Worm (Caenorhabditis elegans) whole organism, L4 larva: Measurements from ENCODE around the gene xrn-2.

Experiments used
- D1046.2 ChIP-seq: fragments of 200-800 bp; sonication (Bioruptor generic); IDR thresholded peaks from 2 replicates; pipeline ENCODE4 v1.3.6; 2022; ENCODE audit warnings: missing genetic modification characterization, missing compliant biosample characterization
- F37D6.2 ChIP-seq: sonication (generic microtip); optimal IDR thresholded peaks from 2 replicates; lab custom pipeline; 2016; ENCODE audit warnings: mild to moderate bottlenecking, missing genetic modification characterization, missing compliant biosample characterization
- Y105C5A.15 ChIP-seq: fragments of 200-800 bp; sonication (Bioruptor generic); IDR thresholded peaks from 2 replicates; pipeline ENCODE4 v1.3.6; 2022; ENCODE audit warnings: missing genetic modification characterization, missing compliant biosample characterization
- aha-1 ChIP-seq: fragments of 150-350 bp; peaks from one replicate; lab custom pipeline; 2014; ENCODE audit warnings: missing biosample characterization, missing genetic modification characterization
- aly-2 ChIP-seq: sonication (generic microtip); optimal IDR thresholded peaks from 2 replicates; lab custom pipeline; 2018; ENCODE audit warnings: missing biosample characterization, missing genetic modification characterization
- arid-1 ChIP-seq: fragments of 200-800 bp; sonication (Bioruptor generic); conservative IDR thresholded peaks from 2 replicates; pipeline ENCODE4 v1.3.6; 2022; ENCODE audit warnings: missing genetic modification reagents, missing genetic modification characterization, missing compliant biosample characterization
- ceh-44 ChIP-seq: fragments of 200-800 bp; sonication (Bioruptor generic); IDR thresholded peaks from 2 replicates; pipeline ENCODE4 v1.3.6; 2022; ENCODE audit warnings: missing genetic modification reagents, missing genetic modification characterization, missing compliant biosample characterization
- ces-1 ChIP-seq: fragments of 150-350 bp; sonication (generic microtip); optimal IDR thresholded peaks from 4 replicates; lab custom pipeline; 2014; ENCODE audit warnings: missing biosample characterization, missing genetic modification reagents, missing genetic modification characterization
- daf-19 ChIP-seq: fragments of 200-800 bp; sonication (Bioruptor generic); conservative IDR thresholded peaks from 2 replicates; pipeline ENCODE4 v1.3.6; 2022; ENCODE audit warnings: missing genetic modification characterization, missing compliant biosample characterization
- daf-8 ChIP-seq: fragments of 200-800 bp; sonication (Bioruptor generic); IDR thresholded peaks from 2 replicates; pipeline ENCODE4 v1.3.6; 2022; ENCODE audit warnings: missing genetic modification characterization, missing compliant biosample characterization
- dmd-8 ChIP-seq: fragments of 200-800 bp; sonication (Bioruptor generic); IDR thresholded peaks from 2 replicates; pipeline ENCODE4 v1.3.6; 2022; ENCODE audit warnings: missing genetic modification characterization, missing compliant biosample characterization
- dpl-1 ChIP-seq: fragments of 150-350 bp; optimal IDR thresholded peaks from 2 replicates; lab custom pipeline; 2014; ENCODE audit warnings: missing biosample characterization, missing genetic modification reagents, missing genetic modification characterization
- duxl-1 ChIP-seq: sonication (generic microtip); optimal IDR thresholded peaks from 2 replicates; lab custom pipeline; 2016; ENCODE audit warnings: mild to moderate bottlenecking, missing genetic modification characterization, moderate library complexity, missing compliant biosample characterization; ENCODE audit not compliant: poor library complexity
- egl-43 ChIP-seq: fragments of 200-800 bp; sonication (Bioruptor generic); IDR thresholded peaks from 2 replicates; pipeline ENCODE4 v1.3.6; 2022; ENCODE audit warnings: missing genetic modification reagents, missing genetic modification characterization, missing compliant biosample characterization
- fkh-10 ChIP-seq: fragments of 150-350 bp; optimal IDR thresholded peaks from 2 replicates; lab custom pipeline; 2014; ENCODE audit warnings: missing biosample characterization, missing genetic modification reagents, missing genetic modification characterization
- fos-1 ChIP-seq: fragments of 150-350 bp; optimal IDR thresholded peaks from 2 replicates; lab custom pipeline; 2014; ENCODE audit warnings: missing biosample characterization, missing genetic modification characterization
- hlh-11 ChIP-seq: fragments of 200-800 bp; sonication (Bioruptor generic); optimal IDR thresholded peaks from 2 replicates; lab custom pipeline; 2018; ENCODE audit warnings: mild to moderate bottlenecking, missing genetic modification characterization, missing compliant biosample characterization
- hlh-30 ChIP-seq: sonication (generic microtip); optimal IDR thresholded peaks from 2 replicates; lab custom pipeline; 2017; ENCODE audit warnings: antibody characterized with exemption, mild to moderate bottlenecking, missing genetic modification characterization, missing compliant biosample characterization; ENCODE audit not compliant: insufficient read depth
- lim-7 ChIP-seq: fragments of 200-800 bp; sonication (Bioruptor generic); IDR thresholded peaks from 2 replicates; pipeline ENCODE4 v1.3.6; 2022; ENCODE audit warnings: missing genetic modification characterization, missing compliant biosample characterization
- lin-13 ChIP-seq: fragments of 150-350 bp; optimal IDR thresholded peaks from 2 replicates; lab custom pipeline; 2014; ENCODE audit warnings: missing biosample characterization, missing genetic modification reagents, missing genetic modification characterization
- lir-3 ChIP-seq: sonication (generic microtip); optimal IDR thresholded peaks from 2 replicates; lab custom pipeline; 2016; ENCODE audit warnings: mild to moderate bottlenecking, missing genetic modification characterization, missing compliant biosample characterization
- mep-1 ChIP-seq: fragments of 150-350 bp; sonication (generic microtip); optimal IDR thresholded peaks from 3 replicates; lab custom pipeline; 2014; ENCODE audit warnings: missing biosample characterization, missing genetic modification characterization
- mes-2 ChIP-seq: sonication (generic microtip); optimal IDR thresholded peaks from 2 replicates; lab custom pipeline; 2016; ENCODE audit warnings: missing genotype, mild to moderate bottlenecking, missing genetic modification characterization, missing compliant biosample characterization; ENCODE audit not compliant: poor library complexity, severe bottlenecking
- mxl-2 ChIP-seq: fragments of 200-800 bp; sonication (Bioruptor generic); conservative IDR thresholded peaks from 2 replicates; pipeline ENCODE4 v1.3.6; 2022; ENCODE audit warnings: missing genetic modification reagents, missing genetic modification characterization, missing compliant biosample characterization
- nhr-10 ChIP-seq: fragments of 150-350 bp; optimal IDR thresholded peaks from 2 replicates; lab custom pipeline; 2014; ENCODE audit warnings: missing biosample characterization, missing genetic modification characterization
- nhr-11 ChIP-seq: fragments of 150-350 bp; optimal IDR thresholded peaks from 2 replicates; lab custom pipeline; 2014; ENCODE audit warnings: missing biosample characterization, missing genetic modification characterization
- nhr-111 ChIP-seq: fragments of 200-800 bp; sonication (Bioruptor generic); optimal IDR thresholded peaks from 2 replicates; lab custom pipeline; 2018; ENCODE audit warnings: mild to moderate bottlenecking, missing genetic modification characterization, missing compliant biosample characterization
- nhr-237 ChIP-seq: sonication (generic microtip); optimal IDR thresholded peaks from 2 replicates; lab custom pipeline; 2017; ENCODE audit warnings: missing biosample characterization, missing genetic modification characterization
- nhr-41 ChIP-seq: fragments of 200-800 bp; sonication (Bioruptor generic); IDR thresholded peaks from 2 replicates; pipeline ENCODE4 v1.3.6; 2022; ENCODE audit warnings: missing genetic modification reagents, missing genetic modification characterization, missing compliant biosample characterization
- nhr-48 ChIP-seq: sonication (generic microtip); optimal IDR thresholded peaks from 2 replicates; lab custom pipeline; 2016; ENCODE audit warnings: mild to moderate bottlenecking, missing genetic modification characterization, missing compliant biosample characterization
- nhr-77 ChIP-seq: fragments of 150-350 bp; optimal IDR thresholded peaks from 2 replicates; lab custom pipeline; 2014; ENCODE audit warnings: missing biosample characterization, missing genetic modification characterization
- pqm-1 ChIP-seq: sonication (generic microtip); optimal IDR thresholded peaks from 2 replicates; lab custom pipeline; 2017; ENCODE audit warnings: missing biosample characterization, missing genetic modification characterization
- sdz-12 ChIP-seq: fragments of 200-800 bp; sonication (Bioruptor generic); optimal IDR thresholded peaks from 2 replicates; lab custom pipeline; 2018; ENCODE audit warnings: mild to moderate bottlenecking, missing genetic modification characterization, missing compliant biosample characterization
- set-16 ChIP-seq: fragments of 200-800 bp; sonication (Bioruptor generic); IDR thresholded peaks from 2 replicates; pipeline ENCODE4 v1.3.6; 2022; ENCODE audit warnings: missing genetic modification reagents, missing genetic modification characterization, missing compliant biosample characterization
- skn-1 ChIP-seq: fragments of 150-350 bp; optimal IDR thresholded peaks from 2 replicates; lab custom pipeline; 2014; ENCODE audit warnings: missing biosample characterization, missing genetic modification characterization
- snpc-1.2 ChIP-seq: fragments of 200-800 bp; sonication (Bioruptor generic); IDR thresholded peaks from 2 replicates; pipeline ENCODE4 v1.3.6; 2022; ENCODE audit warnings: missing genetic modification reagents, missing genetic modification characterization, missing compliant biosample characterization
- spr-1 ChIP-seq: sonication (generic microtip); optimal IDR thresholded peaks from 2 replicates; lab custom pipeline; 2016; ENCODE audit warnings: mild to moderate bottlenecking, missing genetic modification characterization, missing compliant biosample characterization
- spr-3 ChIP-seq: fragments of 200-800 bp; sonication (Bioruptor generic); optimal IDR thresholded peaks from 2 replicates; lab custom pipeline; 2018; ENCODE audit warnings: mild to moderate bottlenecking, missing genetic modification characterization, missing compliant biosample characterization
- unc-39 ChIP-seq: sonication (generic microtip); optimal IDR thresholded peaks from 2 replicates; lab custom pipeline; 2017; ENCODE audit warnings: missing biosample characterization, missing genetic modification characterization
- unc-62 ChIP-seq, 3 experiments: fragments of 150-350 bp in 1 of 3; sonication (generic microtip); optimal IDR thresholded peaks in 2 of 3; peaks in 1 of 3; 1 replicate in 1 of 3; 2 replicates in 2 of 3; lab custom pipeline; 2014 to 2017; ENCODE audit warnings: missing biosample characterization in 3 of 3, missing genetic modification characterization in 3 of 3, missing genetic modification reagents in 3 of 3, missing genotype in 1 of 3
- zip-11 ChIP-seq: fragments of 200-800 bp; sonication (Bioruptor generic); IDR thresholded peaks from 2 replicates; pipeline ENCODE4 v1.3.6; 2022; ENCODE audit warnings: missing genetic modification characterization, missing compliant biosample characterization
- ztf-11 ChIP-seq: fragments of 150-350 bp; optimal IDR thresholded peaks from 2 replicates; lab custom pipeline; 2014; ENCODE audit warnings: missing biosample characterization, missing genetic modification characterization
- ztf-7 ChIP-seq: fragments of 150-350 bp; optimal IDR thresholded peaks from 2 replicates; lab custom pipeline; 2014; ENCODE audit warnings: missing biosample characterization, missing genetic modification characterization

Gene xrn-2

DNA sequence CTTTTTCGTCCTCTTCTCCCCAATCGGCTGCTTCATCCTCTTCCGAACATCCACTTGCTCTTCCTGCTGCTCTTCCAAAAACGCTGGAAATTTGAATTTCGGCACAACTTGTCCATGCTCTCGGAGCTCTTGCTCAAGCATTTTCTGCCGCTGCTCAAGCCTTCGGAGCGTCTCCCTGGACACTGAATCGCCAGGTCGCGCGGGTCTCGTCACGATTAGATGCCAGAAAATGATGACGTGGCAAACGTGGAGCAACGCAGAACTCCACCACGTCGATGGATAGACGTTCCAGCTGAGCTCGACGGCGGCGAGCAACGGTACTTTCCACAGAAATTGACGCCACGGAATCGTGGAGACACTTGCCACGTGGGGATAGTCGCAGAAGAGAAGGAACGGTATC lies 26.4 kb upstream of the xrn-2 start:
- TF ChIP-seq duxl-1 (tag; lab: Kevin White, UChicago) (no peak), nhr-11 (no peak), nhr-48 (tag; lab: Kevin White, UChicago) (no peak), egl-43 (GFP tag; lab: Robert Waterston, UW) (no peak), lin-13 (GFP tag; lab: Kevin White, UChicago) (no peak), spr-1 (tag; lab: Kevin White, UChicago) (no peak), aha-1 (tag; lab: Kevin White, UChicago) (peak; percentile 27), set-16 (GFP tag; lab: Robert Waterston, UW) (peak; percentile 65; the same call in 1 of the 2 replicates)

DNA sequence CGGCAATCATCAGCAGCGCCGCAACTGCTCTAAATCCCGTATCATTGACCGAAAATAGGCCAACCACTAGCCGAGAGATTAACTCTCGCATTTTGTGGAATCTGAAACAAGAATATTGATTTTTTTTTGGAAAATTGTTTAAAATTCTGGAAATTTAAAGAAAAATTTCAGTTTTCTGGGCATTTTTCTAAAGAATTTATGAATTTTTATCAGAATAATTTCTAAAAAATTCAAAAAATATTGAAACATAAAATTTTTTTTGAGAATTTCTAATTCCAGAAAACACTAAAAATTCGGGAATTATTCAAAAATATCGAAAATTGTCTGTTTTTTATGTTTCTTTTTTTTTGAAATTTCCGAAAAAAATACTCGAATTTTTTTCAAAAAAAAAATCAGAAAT lies 22.8 kb upstream of the xrn-2 start, which contains the start of gene algn-3:
Gene algn-3 (minus strand): TSS at position 101 of the 400 bp plus-strand sequence.
- no peak for TF ChIP-seq daf-8 (GFP tag; lab: Robert Waterston, UW)
- no peak for TF ChIP-seq nhr-111
- TF ChIP-seq lim-7 (GFP tag; lab: Robert Waterston, UW): no peak
- TF ChIP-seq lir-3 (tag; lab: Kevin White, UChicago): no peak
- TF ChIP-seq ces-1: no peak
- no peak for TF ChIP-seq skn-1 (tag; lab: Kevin White, UChicago)
- no peak for TF ChIP-seq snpc-1.2 (GFP tag; lab: Robert Waterston, UW)
- no peak for TF ChIP-seq dpl-1
- no peak for TF ChIP-seq egl-43 (GFP tag; lab: Robert Waterston, UW)
- TF ChIP-seq ztf-7 (tag; lab: Kevin White, UChicago): no peak
- TF ChIP-seq aly-2 (tag; lab: Kevin White, UChicago): no peak
- no peak for TF ChIP-seq mes-2 (tag; lab: Kevin White, UChicago)
- TF ChIP-seq Y105C5A.15 (GFP tag; lab: Robert Waterston, UW): no peak
- no peak for TF ChIP-seq F37D6.2 (tag; lab: Kevin White, UChicago)
- no peak for TF ChIP-seq mep-1
- no peak for TF ChIP-seq sdz-12 (GFP tag; lab: Kevin White, UChicago)
- TF ChIP-seq arid-1 (GFP tag; lab: Robert Waterston, UW): no peak
- TF ChIP-seq D1046.2 (GFP tag; lab: Robert Waterston, UW): no peak
- TF ChIP-seq duxl-1 (tag; lab: Kevin White, UChicago): no peak
- no peak for TF ChIP-seq ztf-11

DNA sequence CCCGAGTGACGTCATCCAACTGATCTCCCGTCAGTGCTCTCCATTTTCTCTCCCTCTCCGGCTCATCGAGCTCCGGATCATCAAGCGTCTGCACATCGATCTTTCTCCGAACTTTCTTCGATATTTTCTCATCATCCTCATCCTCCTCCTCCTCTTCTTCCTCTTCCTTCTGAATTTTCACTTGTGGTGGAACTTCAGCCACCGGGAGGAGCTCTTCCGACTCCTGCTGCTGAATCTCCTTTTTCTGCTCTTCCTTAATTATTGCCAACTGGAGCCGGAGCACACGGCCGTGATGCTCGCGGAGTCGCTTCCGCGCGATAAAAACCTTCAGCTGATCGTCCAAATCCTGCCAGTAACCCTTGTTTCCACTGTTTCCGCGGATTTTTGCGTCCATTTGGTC lies 19.3 kb upstream of the xrn-2 start:
- TF ChIP-seq unc-62 (GFP tag; optimal IDR thresholded peaks at IDR 0.05 in 1 of 2; lab: Kevin White, UChicago) (peak in 1 of 2 experiments; percentile 54), unc-62 (tag; optimal IDR thresholded peaks at IDR 0.05; lab: Kevin White, UChicago) (no peak), fkh-10 (no peak), fos-1 (tag; lab: Kevin White, UChicago) (no peak), arid-1 (GFP tag; lab: Robert Waterston, UW) (0 out of 2 replicates have a peak, but pooled peaks have one; percentile 14), dmd-8 (GFP tag; lab: Robert Waterston, UW) (no peak), ceh-44 (GFP tag; lab: Robert Waterston, UW) (no peak), hlh-30 (tag; lab: Kevin White, UChicago) (no peak), set-16 (GFP tag; lab: Robert Waterston, UW) (peak; percentile 58), nhr-77 (no peak)

ce11 chrII:14137538-14137937 lies 18.0 kb upstream of the xrn-2 start, which contains the start of gene K09E4.1:
K09E4.1 (plus strand) TSS chrII:14137838.
- no peak for TF ChIP-seq nhr-237 (tag; lab: Kevin White, UChicago)
- no peak for TF ChIP-seq zip-11
- TF ChIP-seq hlh-30 (tag; lab: Kevin White, UChicago): no peak
- no peak for TF ChIP-seq nhr-10 (tag; lab: Kevin White, UChicago)
- TF ChIP-seq spr-3 (GFP tag; lab: Kevin White, UChicago): no peak
- no peak for TF ChIP-seq nhr-41 (GFP tag; lab: Robert Waterston, UW)
- no peak for TF ChIP-seq unc-62 (GFP tag; optimal IDR thresholded peaks at IDR 0.05 in 1 of 2; lab: Kevin White, UChicago)
- no peak for TF ChIP-seq unc-62 (tag; optimal IDR thresholded peaks at IDR 0.05; lab: Kevin White, UChicago)
- TF ChIP-seq mxl-2 (GFP tag; lab: Robert Waterston, UW): no peak
- no peak for TF ChIP-seq pqm-1 (tag; lab: Kevin White, UChicago)
- TF ChIP-seq egl-43 (GFP tag; lab: Robert Waterston, UW): no peak
- TF ChIP-seq hlh-11: no peak
- TF ChIP-seq daf-19: no peak
- no peak for TF ChIP-seq spr-1 (tag; lab: Kevin White, UChicago)
- no peak for TF ChIP-seq ceh-44 (GFP tag; lab: Robert Waterston, UW)
- no peak for TF ChIP-seq unc-39 (tag; lab: Kevin White, UChicago)
